Worm (Caenorhabditis elegans) whole organism, L1 larva: ENCODE measurements around the gene srv-7.

Experiments used
- elt-2 ChIP-seq: sonication (generic microtip); optimal IDR thresholded peaks from 2 replicates; lab custom pipeline; 2016; ENCODE audit warnings: missing genetic modification characterization, mild to moderate bottlenecking, inconsistent platforms, missing compliant biosample characterization, missing genetic modification reagents
- elt-3 ChIP-seq, 6 experiments: fragments of 150-350 bp in 1 of 6; sonication (generic microtip); optimal IDR thresholded peaks; 2 replicates each; lab custom pipeline; 2017 to 2018; ENCODE audit warnings: missing biosample characterization in 6 of 6, missing genetic modification characterization in 6 of 6, inconsistent platforms in 1 of 6
- mdl-1 ChIP-seq, 2 experiments: fragments of 150-350 bp; optimal IDR thresholded peaks; 2 replicates each; lab custom pipeline; 2014 to 2017; ENCODE audit warnings: missing biosample characterization in 2 of 2, missing genetic modification characterization in 2 of 2, inconsistent platforms in 1 of 2
- nhr-12 ChIP-seq: sonication (generic microtip); optimal IDR thresholded peaks from 2 replicates; lab custom pipeline; 2017; ENCODE audit warnings: missing biosample characterization, missing genetic modification characterization
- nhr-28 ChIP-seq: fragments of 150-350 bp; optimal IDR thresholded peaks from 2 replicates; lab custom pipeline; 2014; ENCODE audit warnings: missing biosample characterization, missing genetic modification characterization
- nhr-71 ChIP-seq: sonication (generic microtip); optimal IDR thresholded peaks from 2 replicates; lab custom pipeline; 2016; ENCODE audit warnings: mild to moderate bottlenecking, missing genetic modification characterization, moderate library complexity, missing compliant biosample characterization
- nhr-84 ChIP-seq: sonication (generic microtip); optimal IDR thresholded peaks from 2 replicates; lab custom pipeline; 2017; ENCODE audit warnings: missing biosample characterization, missing genetic modification characterization
- skn-1 ChIP-seq: fragments of 150-350 bp; optimal IDR thresholded peaks from 2 replicates; lab custom pipeline; 2014; ENCODE audit warnings: missing biosample characterization, missing genetic modification characterization
- tbx-2 ChIP-seq: sonication (generic microtip); optimal IDR thresholded peaks from 2 replicates; lab custom pipeline; 2016; ENCODE audit warnings: missing genetic modification characterization, missing compliant biosample characterization
- unc-30 ChIP-seq: sonication (generic microtip); optimal IDR thresholded peaks from 2 replicates; lab custom pipeline; 2017; ENCODE audit warnings: missing biosample characterization, missing genetic modification characterization
- zag-1 ChIP-seq: fragments of 150-350 bp; optimal IDR thresholded peaks from 2 replicates; lab custom pipeline; 2014; ENCODE audit warnings: missing biosample characterization, missing genetic modification characterization

ce11 chrX:5647884-5648283 is at the start of gene srv-7:
- no peak for TF ChIP-seq tbx-2 (tag; lab: Kevin White, UChicago)
- TF ChIP-seq nhr-71 (tag; lab: Kevin White, UChicago) = no peak
- TF ChIP-seq elt-3 (tag; optimal IDR thresholded peaks at IDR 0.05; lab: Kevin White, UChicago) = no peak
- TF ChIP-seq zag-1 (tag; lab: Kevin White, UChicago) = no peak
- no peak for TF ChIP-seq nhr-84
- TF ChIP-seq nhr-12 (tag; lab: Kevin White, UChicago) = no peak
- TF ChIP-seq nhr-28 (tag; lab: Kevin White, UChicago) = no peak
- no peak for TF ChIP-seq unc-30 (tag; lab: Kevin White, UChicago)
- TF ChIP-seq elt-2 (tag; lab: Kevin White, UChicago) = no peak
- TF ChIP-seq skn-1 = no peak
- no peak for TF ChIP-seq mdl-1 (tag; optimal IDR thresholded peaks at IDR 0.05; lab: Kevin White, UChicago)
